Worm (Caenorhabditis elegans): ENCODE results near the gene tsct-1.

The tsct-1 gene

ce11 chrX:12413941-12414340 lies 20.0 kb upstream of the tsct-1 start, which contains the start of gene lin-2:
lin-2 (minus strand) TSS chrX:12414041.
- TF ChIP-seq pes-1 (GFP tag; IDR thresholded peaks at IDR 0.05), result no peak
- no peak for TF ChIP-seq tra-4 (tag; optimal IDR thresholded peaks at IDR 0.05)
- no peak for TF ChIP-seq B0310.2 (tag; optimal IDR thresholded peaks at IDR 0.05)
- TF ChIP-seq F13C5.2 (tag; optimal IDR thresholded peaks at IDR 0.05), result no peak
- TF ChIP-seq ceh-36 (tag; optimal IDR thresholded peaks at IDR 0.05), result no peak
- no peak for TF ChIP-seq ama-1 (optimal IDR thresholded peaks at IDR 0.05)
- TF ChIP-seq tbx-11 (GFP tag; IDR thresholded peaks at IDR 0.05), result no peak
- no peak for TF ChIP-seq aly-1 (tag; optimal IDR thresholded peaks at IDR 0.05)
- no peak for TF ChIP-seq ceh-13 (GFP tag; optimal IDR thresholded peaks at IDR 0.05)
- TF ChIP-seq ets-7 (tag; optimal IDR thresholded peaks at IDR 0.05), result no peak

- no peak for TF ChIP-seq ets-7 (tag; optimal IDR thresholded peaks at IDR 0.05)
- no peak for TF ChIP-seq pes-1 (GFP tag; IDR thresholded peaks at IDR 0.05)
- TF ChIP-seq hmbx-1 (tag; optimal IDR thresholded peaks at IDR 0.05), result no peak
- no peak for TF ChIP-seq hnd-1 (tag; optimal IDR thresholded peaks at IDR 0.05)
- no peak for TF ChIP-seq sea-1 (GFP tag; conservative IDR thresholded peaks at IDR 0.05)
- TF ChIP-seq ceh-36 (tag; optimal IDR thresholded peaks at IDR 0.05), result no peak
- no peak for TF ChIP-seq hmg-4 (GFP tag; optimal IDR thresholded peaks at IDR 0.05)
- TF ChIP-seq tra-4 (tag; optimal IDR thresholded peaks at IDR 0.05), result no peak
- TF ChIP-seq tbx-37 (GFP tag; conservative IDR thresholded peaks at IDR 0.05), result no peak
- TF ChIP-seq B0310.2 (tag; optimal IDR thresholded peaks at IDR 0.05), result no peak
- TF ChIP-seq scrt-1 (GFP tag; IDR thresholded peaks at IDR 0.05), result no peak
- no peak for TF ChIP-seq ceh-13 (GFP tag; optimal IDR thresholded peaks at IDR 0.05)
- TF ChIP-seq aly-1 (tag; optimal IDR thresholded peaks at IDR 0.05), result no peak
- TF ChIP-seq F13C5.2 (tag; optimal IDR thresholded peaks at IDR 0.05), result no peak
These were observed 18.1 kb upstream of the tsct-1 start for ce11 chrX:12415832-12416231.

ce11 chrX:12422580-12422979 lies 11.3 kb upstream of the tsct-1 start:
- no peak for TF ChIP-seq hmbx-1 (tag; optimal IDR thresholded peaks at IDR 0.05)
- no peak for TF ChIP-seq ceh-13 (GFP tag; optimal IDR thresholded peaks at IDR 0.05)

- no peak for TF ChIP-seq tbx-37 (GFP tag; conservative IDR thresholded peaks at IDR 0.05)
- TF ChIP-seq hmbx-1 (tag; optimal IDR thresholded peaks at IDR 0.05), result no peak
- TF ChIP-seq pes-1 (GFP tag; IDR thresholded peaks at IDR 0.05), result no peak
- TF ChIP-seq sea-1 (GFP tag; conservative IDR thresholded peaks at IDR 0.05), result no peak
- no peak for TF ChIP-seq hnd-1 (tag; optimal IDR thresholded peaks at IDR 0.05)
- TF ChIP-seq ets-7 (tag; optimal IDR thresholded peaks at IDR 0.05), result no peak
- TF ChIP-seq aly-1 (tag; optimal IDR thresholded peaks at IDR 0.05), result no peak
- no peak for TF ChIP-seq scrt-1 (GFP tag; IDR thresholded peaks at IDR 0.05)
- no peak for TF ChIP-seq B0310.2 (tag; optimal IDR thresholded peaks at IDR 0.05)
- TF ChIP-seq ama-1 (optimal IDR thresholded peaks at IDR 0.05), result no peak
- TF ChIP-seq tbx-11 (GFP tag; IDR thresholded peaks at IDR 0.05), result no peak
- no peak for TF ChIP-seq F13C5.2 (tag; optimal IDR thresholded peaks at IDR 0.05)
- TF ChIP-seq flt-1 (GFP tag; IDR thresholded peaks at IDR 0.05), result no peak
- no peak for TF ChIP-seq ceh-13 (GFP tag; optimal IDR thresholded peaks at IDR 0.05)
- TF ChIP-seq hmg-4 (GFP tag; optimal IDR thresholded peaks at IDR 0.05), result no peak
- TF ChIP-seq tra-4 (tag; optimal IDR thresholded peaks at IDR 0.05), result no peak
- TF ChIP-seq ceh-36 (tag; optimal IDR thresholded peaks at IDR 0.05), result no peak
These were observed 8.5 kb upstream of the tsct-1 start, which contains the start of gene T24D3.2 for ce11 chrX:12425427-12425826. T24D3.2 (plus strand) TSS chrX:12425730.

- TF ChIP-seq hmbx-1 (tag; optimal IDR thresholded peaks at IDR 0.05), result no peak
- TF ChIP-seq tbx-37 (GFP tag; conservative IDR thresholded peaks at IDR 0.05), result no peak
- no peak for TF ChIP-seq F13C5.2 (tag; optimal IDR thresholded peaks at IDR 0.05)
- no peak for TF ChIP-seq aly-1 (tag; optimal IDR thresholded peaks at IDR 0.05)
- TF ChIP-seq tbx-11 (GFP tag; IDR thresholded peaks at IDR 0.05), result no peak
- TF ChIP-seq hmg-4 (GFP tag; optimal IDR thresholded peaks at IDR 0.05), result no peak
These were observed 3.6 kb upstream of the tsct-1 start, which contains the start of gene med-1 for ce11 chrX:12430309-12430708. med-1 (plus strand) TSS chrX:12430609.

- TF ChIP-seq ets-7 (tag; optimal IDR thresholded peaks at IDR 0.05) (no peak), tbx-11 (GFP tag; IDR thresholded peaks at IDR 0.05) (no peak), B0310.2 (tag; optimal IDR thresholded peaks at IDR 0.05) (no peak), flt-1 (GFP tag; IDR thresholded peaks at IDR 0.05) (no peak), scrt-1 (GFP tag; IDR thresholded peaks at IDR 0.05) (no peak), ama-1 (optimal IDR thresholded peaks at IDR 0.05) (no peak), tra-4 (tag; optimal IDR thresholded peaks at IDR 0.05) (no peak), sea-1 (GFP tag; conservative IDR thresholded peaks at IDR 0.05) (no peak), aly-1 (tag; optimal IDR thresholded peaks at IDR 0.05) (no peak), tbx-37 (GFP tag; conservative IDR thresholded peaks at IDR 0.05) (no peak), F13C5.2 (tag; optimal IDR thresholded peaks at IDR 0.05) (no peak), hmg-4 (GFP tag; optimal IDR thresholded peaks at IDR 0.05) (no peak), pes-1 (GFP tag; IDR thresholded peaks at IDR 0.05) (no peak), hnd-1 (tag; optimal IDR thresholded peaks at IDR 0.05) (no peak), ceh-36 (tag; optimal IDR thresholded peaks at IDR 0.05) (no peak), hmbx-1 (tag; optimal IDR thresholded peaks at IDR 0.05) (no peak), ceh-13 (GFP tag; optimal IDR thresholded peaks at IDR 0.05) (no peak)
These were observed 1.3 kb downstream of the tsct-1 start for ce11 chrX:12435246-12435645.

- TF ChIP-seq flt-1 (GFP tag; IDR thresholded peaks at IDR 0.05) (no peak), tbx-11 (GFP tag; IDR thresholded peaks at IDR 0.05) (no peak), ama-1 (optimal IDR thresholded peaks at IDR 0.05) (no peak), tra-4 (tag; optimal IDR thresholded peaks at IDR 0.05) (no peak), tbx-37 (GFP tag; conservative IDR thresholded peaks at IDR 0.05) (no peak), aly-1 (tag; optimal IDR thresholded peaks at IDR 0.05) (no peak), B0310.2 (tag; optimal IDR thresholded peaks at IDR 0.05) (no peak), ets-7 (tag; optimal IDR thresholded peaks at IDR 0.05) (no peak), ceh-13 (GFP tag; optimal IDR thresholded peaks at IDR 0.05) (no peak), sea-1 (GFP tag; conservative IDR thresholded peaks at IDR 0.05) (no peak), ceh-36 (tag; optimal IDR thresholded peaks at IDR 0.05) (no peak), F13C5.2 (tag; optimal IDR thresholded peaks at IDR 0.05) (no peak), hmg-4 (GFP tag; optimal IDR thresholded peaks at IDR 0.05) (no peak), scrt-1 (GFP tag; IDR thresholded peaks at IDR 0.05) (no peak), hnd-1 (tag; optimal IDR thresholded peaks at IDR 0.05) (no peak), hmbx-1 (tag; optimal IDR thresholded peaks at IDR 0.05) (no peak), pes-1 (GFP tag; IDR thresholded peaks at IDR 0.05) (no peak)
These were observed 2.6 kb downstream of the tsct-1 start for ce11 chrX:12436486-12436885.

Measured in whole organism, early embryonic.